Worm (Caenorhabditis elegans) whole organism, early embryonic: ENCODE measurements around the gene fbxl-3.

Source experiments
- B0310.2 ChIP-seq: sonication (generic microtip); optimal IDR thresholded peaks from 2 replicates; lab custom pipeline; 2016; ENCODE audit warnings: mild to moderate bottlenecking, missing genetic modification characterization, missing compliant biosample characterization
- F13C5.2 ChIP-seq: sonication (generic microtip); optimal IDR thresholded peaks from 2 replicates; lab custom pipeline; 2017; ENCODE audit warnings: mild to moderate bottlenecking, missing genetic modification characterization, inconsistent platforms, missing compliant biosample characterization
- aly-1 ChIP-seq: sonication (generic microtip); optimal IDR thresholded peaks from 2 replicates; lab custom pipeline; 2016; ENCODE audit warnings: missing genetic modification characterization, missing compliant biosample characterization
- ama-1 ChIP-seq: fragments of 150-350 bp; optimal IDR thresholded peaks from 2 replicates; lab custom pipeline; 2014
- ceh-13 ChIP-seq: fragments of 200-800 bp; sonication (Bioruptor generic); optimal IDR thresholded peaks from 2 replicates; lab custom pipeline; 2018; ENCODE audit warnings: mild to moderate bottlenecking, missing genetic modification characterization, missing compliant biosample characterization
- ceh-36 ChIP-seq: sonication (generic microtip); optimal IDR thresholded peaks from 2 replicates; lab custom pipeline; 2016; ENCODE audit warnings: missing genetic modification characterization, inconsistent platforms, missing compliant biosample characterization
- ets-7 ChIP-seq: sonication (generic microtip); optimal IDR thresholded peaks from 2 replicates; lab custom pipeline; 2016; ENCODE audit warnings: missing genotype, missing genetic modification characterization, missing compliant biosample characterization
- flt-1 ChIP-seq: fragments of 200-800 bp; sonication (Bioruptor generic); IDR thresholded peaks from 2 replicates; pipeline ENCODE4 v1.3.6; 2022; ENCODE audit warnings: missing genetic modification characterization, missing compliant biosample characterization
- hmbx-1 ChIP-seq: sonication (generic microtip); optimal IDR thresholded peaks from 2 replicates; lab custom pipeline; 2016; ENCODE audit warnings: mild to moderate bottlenecking, missing genetic modification characterization, missing compliant biosample characterization
- hmg-4 ChIP-seq: fragments of 200-800 bp; sonication (Bioruptor generic); optimal IDR thresholded peaks from 2 replicates; lab custom pipeline; 2018; ENCODE audit warnings: mild to moderate bottlenecking, missing genetic modification characterization, missing compliant biosample characterization
- hnd-1 ChIP-seq: sonication (generic microtip); optimal IDR thresholded peaks from 2 replicates; lab custom pipeline; 2016; ENCODE audit warnings: missing genetic modification characterization, missing compliant biosample characterization
- pes-1 ChIP-seq: fragments of 200-800 bp; sonication (Bioruptor generic); IDR thresholded peaks from 2 replicates; pipeline ENCODE4 v1.3.6; 2022; ENCODE audit warnings: missing genetic modification reagents, missing genetic modification characterization, missing compliant biosample characterization
- scrt-1 ChIP-seq: fragments of 200-800 bp; sonication (Bioruptor generic); IDR thresholded peaks from 2 replicates; pipeline ENCODE4 v1.3.6; 2022; ENCODE audit warnings: missing genetic modification characterization, missing compliant biosample characterization
- sea-1 ChIP-seq: fragments of 200-800 bp; sonication (Bioruptor generic); conservative IDR thresholded peaks from 2 replicates; pipeline ENCODE4 v1.3.6; 2022; ENCODE audit warnings: missing genetic modification characterization, missing compliant biosample characterization
- tbx-11 ChIP-seq: fragments of 200-800 bp; sonication (Bioruptor generic); IDR thresholded peaks from 2 replicates; pipeline ENCODE4 v1.3.6; 2022; ENCODE audit warnings: missing genetic modification characterization, missing compliant biosample characterization
- tbx-37 ChIP-seq: fragments of 200-800 bp; sonication (Bioruptor generic); conservative IDR thresholded peaks from 2 replicates; pipeline ENCODE4 v1.3.6; 2022; ENCODE audit warnings: missing genetic modification reagents, missing genetic modification characterization, missing compliant biosample characterization
- tra-4 ChIP-seq: sonication (generic microtip); optimal IDR thresholded peaks from 2 replicates; lab custom pipeline; 2017; ENCODE audit warnings: missing genetic modification characterization, missing compliant biosample characterization

Gene fbxl-3

DNA sequence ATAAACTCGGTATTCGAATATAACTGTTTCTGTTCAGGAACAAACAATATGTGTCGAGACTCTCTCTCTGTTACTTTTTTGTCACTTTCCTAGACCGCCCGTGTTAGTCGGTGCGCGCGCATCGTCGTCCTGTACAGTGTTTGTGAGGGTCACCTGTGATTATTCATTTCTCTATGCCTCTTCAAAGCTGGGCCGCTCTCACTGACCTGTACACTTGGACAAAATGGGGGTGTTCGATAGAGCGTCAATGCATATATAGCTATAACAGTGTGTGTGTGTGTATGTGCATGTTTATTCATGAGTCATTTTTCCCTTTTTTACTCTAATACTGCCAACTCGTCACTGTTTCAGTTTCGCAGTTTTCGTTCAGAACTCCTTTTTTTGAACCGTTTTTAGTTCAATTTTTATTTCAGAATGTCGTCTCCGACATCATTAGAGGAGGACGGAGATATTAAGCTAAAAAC is 19.1 kb downstream of the fbxl-3 start, which contains the start of gene pkc-3:
pkc-3 (plus strand) TSS at position 414 of the 464 bp plus-strand sequence.
- TF ChIP-seq hmg-4 (GFP tag; lab: Kevin White, UChicago), result peak; percentile 41
- TF ChIP-seq F13C5.2 (tag; lab: Kevin White, UChicago), result no peak

- TF ChIP-seq tra-4 (tag; lab: Kevin White, UChicago), result no peak
- no peak for TF ChIP-seq ceh-36 (tag; lab: Kevin White, UChicago)
- TF ChIP-seq ceh-13 (GFP tag; lab: Kevin White, UChicago), result no peak
- no peak for TF ChIP-seq hmbx-1 (tag; lab: Kevin White, UChicago)
- no peak for TF ChIP-seq tbx-37 (GFP tag; lab: Robert Waterston, UW)
- no peak for TF ChIP-seq tbx-11 (GFP tag; lab: Robert Waterston, UW)
- TF ChIP-seq pes-1 (GFP tag; lab: Robert Waterston, UW), result no peak
- no peak for TF ChIP-seq ets-7 (tag; lab: Kevin White, UChicago)
- no peak for TF ChIP-seq sea-1 (GFP tag; lab: Robert Waterston, UW)
- no peak for TF ChIP-seq B0310.2 (tag; lab: Kevin White, UChicago)
- TF ChIP-seq hnd-1, result no peak
Measured at ce11 chrII:5378239-5378521, 20.5 kb downstream of the fbxl-3 start.

DNA sequence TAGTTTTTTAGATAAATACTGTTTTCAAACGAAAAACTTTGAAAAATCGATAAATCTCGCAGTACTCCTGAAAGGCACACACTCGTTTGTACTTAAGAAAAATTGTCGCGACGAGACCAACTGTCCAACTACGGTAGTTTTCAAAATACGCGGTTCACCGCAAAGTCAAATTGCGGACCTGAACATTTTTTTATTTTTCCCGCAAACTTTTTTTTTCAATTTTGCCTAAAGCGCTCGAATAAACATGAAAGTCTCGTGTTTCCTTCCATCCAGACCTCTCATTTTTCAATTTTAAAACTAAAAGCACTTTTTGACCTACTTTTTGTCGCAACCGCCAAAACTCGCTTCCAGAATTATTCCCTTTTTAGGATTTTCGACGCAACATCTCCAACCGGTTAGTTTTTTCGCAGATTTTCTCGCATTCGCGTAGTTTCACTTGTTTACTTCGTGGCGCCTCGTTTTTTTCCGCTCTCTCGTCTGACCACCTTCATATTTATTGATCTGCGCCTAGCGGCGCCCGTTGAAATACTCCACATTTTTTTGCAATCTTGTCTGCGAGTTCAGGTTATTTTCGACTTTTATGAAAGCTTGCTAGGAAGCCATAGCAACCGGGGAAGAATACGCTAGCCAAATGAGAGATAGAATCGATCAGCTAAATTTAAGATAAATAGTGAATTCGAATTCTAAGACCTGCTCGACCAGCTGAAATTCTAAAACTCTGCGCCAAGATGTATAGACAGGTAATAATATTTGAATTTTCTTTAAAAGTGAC is 21.0 kb downstream of the fbxl-3 start, which contains the start of gene prdx-2:
prdx-2 (plus strand) TSS at position 729 of the 772 bp plus-strand sequence.
- TF ChIP-seq tbx-37 (GFP tag; lab: Robert Waterston, UW), result no peak
- TF ChIP-seq pes-1 (GFP tag; lab: Robert Waterston, UW), result no peak
- TF ChIP-seq ceh-13 (GFP tag; lab: Kevin White, UChicago), result no peak
- TF ChIP-seq B0310.2 (tag; lab: Kevin White, UChicago), result no peak
- no peak for TF ChIP-seq hnd-1
- no peak for TF ChIP-seq flt-1 (GFP tag; lab: Robert Waterston, UW)
- TF ChIP-seq tbx-11 (GFP tag; lab: Robert Waterston, UW), result no peak
- no peak for TF ChIP-seq ceh-36 (tag; lab: Kevin White, UChicago)
- no peak for TF ChIP-seq hmbx-1 (tag; lab: Kevin White, UChicago)
- TF ChIP-seq ets-7 (tag; lab: Kevin White, UChicago), result no peak
- TF ChIP-seq ama-1 (lab: Kevin White, UChicago), result no peak

ce11 chrII:5374967-5375366 is 23.7 kb downstream of the fbxl-3 start, which contains the start of gene algn-2:
algn-2 (plus strand) TSS chrII:5375267.
- no peak for TF ChIP-seq ceh-13 (GFP tag; lab: Kevin White, UChicago)
- TF ChIP-seq hmg-4 (GFP tag; lab: Kevin White, UChicago), result no peak
- no peak for TF ChIP-seq ceh-36 (tag; lab: Kevin White, UChicago)
- no peak for TF ChIP-seq ama-1 (lab: Kevin White, UChicago)
- TF ChIP-seq ets-7 (tag; lab: Kevin White, UChicago), result no peak
- no peak for TF ChIP-seq aly-1 (tag; lab: Kevin White, UChicago)
- no peak for TF ChIP-seq tbx-37 (GFP tag; lab: Robert Waterston, UW)
- TF ChIP-seq sea-1 (GFP tag; lab: Robert Waterston, UW), result no peak
- TF ChIP-seq hnd-1, result no peak
- TF ChIP-seq hmbx-1 (tag; lab: Kevin White, UChicago), result no peak
- TF ChIP-seq tbx-11 (GFP tag; lab: Robert Waterston, UW), result no peak
- TF ChIP-seq F13C5.2 (tag; lab: Kevin White, UChicago), result no peak
- TF ChIP-seq flt-1 (GFP tag; lab: Robert Waterston, UW), result no peak
- no peak for TF ChIP-seq B0310.2 (tag; lab: Kevin White, UChicago)
- TF ChIP-seq tra-4 (tag; lab: Kevin White, UChicago), result no peak
- TF ChIP-seq scrt-1, result no peak
- no peak for TF ChIP-seq pes-1 (GFP tag; lab: Robert Waterston, UW)

DNA sequence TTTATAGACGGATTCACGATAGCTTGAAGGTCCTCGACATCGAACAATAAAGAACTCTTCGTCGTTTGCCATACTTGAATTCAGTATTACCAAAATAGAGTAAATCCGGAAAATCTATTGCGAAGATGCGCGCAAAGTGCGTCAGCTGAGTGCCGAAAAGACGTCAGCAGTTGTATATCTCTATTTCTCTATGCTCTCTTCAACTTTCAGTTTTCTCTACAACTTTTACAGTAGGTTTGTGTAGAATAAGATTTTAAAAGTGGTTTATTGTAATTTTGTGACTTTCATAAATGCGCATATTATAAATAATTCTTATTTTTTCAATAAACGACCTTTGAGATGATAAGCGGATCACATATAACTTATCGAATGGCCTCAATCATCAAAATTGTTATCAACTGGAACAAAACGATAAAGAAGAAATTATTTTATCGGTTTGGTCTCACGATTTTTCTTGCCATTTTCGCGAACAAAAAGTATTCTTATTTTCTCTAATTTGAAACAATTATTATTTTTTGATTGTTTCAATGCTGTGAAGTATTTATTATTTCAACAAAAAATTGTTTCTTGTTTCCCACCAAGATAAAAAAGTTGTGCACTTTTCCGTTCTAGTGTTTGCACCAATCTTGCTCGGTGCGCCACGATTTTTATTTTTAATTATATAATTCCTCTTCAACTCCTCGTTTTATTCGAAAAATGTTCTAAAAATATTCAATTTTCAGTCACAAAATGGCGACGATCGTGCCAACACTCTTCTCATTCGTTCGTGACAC is 25.2 kb downstream of the fbxl-3 start, which contains the start of the genes agt-2 and F09E5.3:
agt-2 (minus strand) TSS at position 553 of the 773 bp plus-strand sequence.
F09E5.3 (plus strand) TSS at position 723 of the 773 bp plus-strand sequence.
- TF ChIP-seq tbx-11 (GFP tag; lab: Robert Waterston, UW) (no peak), ama-1 (lab: Kevin White, UChicago) (no peak), aly-1 (tag; lab: Kevin White, UChicago) (no peak), ceh-36 (tag; lab: Kevin White, UChicago) (no peak), tbx-37 (GFP tag; lab: Robert Waterston, UW) (0 out of 2 replicates have a peak, but pooled peaks have one; percentile 27), hnd-1 (no peak), pes-1 (GFP tag; lab: Robert Waterston, UW) (no peak), hmg-4 (GFP tag; lab: Kevin White, UChicago) (peak; percentile 20), tra-4 (tag; lab: Kevin White, UChicago) (no peak), flt-1 (GFP tag; lab: Robert Waterston, UW) (0 out of 2 replicates have a peak, but pooled peaks have one; percentile 54), F13C5.2 (tag; lab: Kevin White, UChicago) (peak; percentile 36), sea-1 (GFP tag; lab: Robert Waterston, UW) (no peak)

ce11 chrII:5370641-5371040 is 28.1 kb downstream of the fbxl-3 start, which contains the start of gene F09E5.12:
F09E5.12 (minus strand) TSS chrII:5370741.
- TF ChIP-seq hmg-4 (GFP tag; lab: Kevin White, UChicago), result no peak
- TF ChIP-seq tra-4 (tag; lab: Kevin White, UChicago), result no peak
- no peak for TF ChIP-seq pes-1 (GFP tag; lab: Robert Waterston, UW)
- TF ChIP-seq tbx-37 (GFP tag; lab: Robert Waterston, UW), result no peak
- TF ChIP-seq sea-1 (GFP tag; lab: Robert Waterston, UW), result no peak
